Worm (Caenorhabditis elegans) whole organism, L4 larva: ENCODE results near the gene T06C12.11.
A peak's percentile ranks its signal among the peaks of the same experiment; 100 is the strongest.
"Not testable (repeated sequence)": the region's sequence is repeated elsewhere in the genome, so short reads cannot be mapped to it uniquely, and the experiment has no call there.

Experiments used
- D1046.2 ChIP-seq: fragments of 200-800 bp; sonication (Bioruptor generic); IDR thresholded peaks from 2 replicates; pipeline ENCODE4 v1.3.6; 2022; ENCODE audit warnings: missing genetic modification characterization, missing compliant biosample characterization
- F26F4.8 ChIP-seq: fragments of 200-800 bp; sonication (Bioruptor generic); conservative IDR thresholded peaks from 2 replicates; pipeline ENCODE4 v1.3.6; 2022; ENCODE audit warnings: missing genetic modification characterization, missing compliant biosample characterization
- F37D6.2 ChIP-seq: sonication (generic microtip); optimal IDR thresholded peaks from 2 replicates; lab custom pipeline; 2016; ENCODE audit warnings: mild to moderate bottlenecking, missing genetic modification characterization, missing compliant biosample characterization
- F44E2.7 ChIP-seq: fragments of 200-800 bp; sonication (Bioruptor generic); IDR thresholded peaks from 2 replicates; pipeline ENCODE4 v2.1.2; 2022; ENCODE audit warnings: missing genetic modification characterization, missing compliant biosample characterization
- F49E8.2 ChIP-seq: sonication (generic microtip); optimal IDR thresholded peaks from 2 replicates; lab custom pipeline; 2016; ENCODE audit warnings: missing compliant biosample characterization, mild to moderate bottlenecking, missing genetic modification characterization, borderline replicate concordance
- R02D3.7 ChIP-seq: fragments of 150-350 bp; sonication (generic microtip); optimal IDR thresholded peaks from 3 replicates; lab custom pipeline; 2014; ENCODE audit warnings: missing biosample characterization, missing genetic modification characterization
- T20F7.1 ChIP-seq: fragments of 200-800 bp; sonication (Bioruptor generic); optimal IDR thresholded peaks from 2 replicates; lab custom pipeline; 2018; ENCODE audit warnings: mild to moderate bottlenecking, missing genetic modification characterization, missing compliant biosample characterization
- T26A8.4 ChIP-seq: fragments of 200-800 bp; sonication (Bioruptor generic); IDR thresholded peaks from 2 replicates; pipeline ENCODE4 v1.3.6; 2022; ENCODE audit warnings: missing genetic modification characterization, missing compliant biosample characterization
- Y75B8A.6 ChIP-seq: fragments of 200-800 bp; sonication (Bioruptor generic); IDR thresholded peaks from 2 replicates; pipeline ENCODE4 v1.3.6; 2022; ENCODE audit warnings: missing genetic modification reagents, missing genetic modification characterization, missing compliant biosample characterization
- ZK337.2 ChIP-seq: fragments of 200-800 bp; sonication (Bioruptor generic); IDR thresholded peaks from 2 replicates; pipeline ENCODE4 v1.3.6; 2022; ENCODE audit warnings: missing genetic modification reagents, missing genetic modification characterization, missing compliant biosample characterization
- ZK546.5 ChIP-seq, 2 experiments: sonication (generic microtip); optimal IDR thresholded peaks; 2 replicates each; lab custom pipeline; 2017; ENCODE audit warnings: missing biosample characterization in 2 of 2, missing genetic modification characterization in 2 of 2
- aly-2 ChIP-seq: sonication (generic microtip); optimal IDR thresholded peaks from 2 replicates; lab custom pipeline; 2018; ENCODE audit warnings: missing biosample characterization, missing genetic modification characterization
- ceh-44 ChIP-seq: fragments of 200-800 bp; sonication (Bioruptor generic); IDR thresholded peaks from 2 replicates; pipeline ENCODE4 v1.3.6; 2022; ENCODE audit warnings: missing genetic modification reagents, missing genetic modification characterization, missing compliant biosample characterization
- ctbp-1 ChIP-seq: fragments of 200-800 bp; sonication (Bioruptor generic); IDR thresholded peaks from 2 replicates; pipeline ENCODE4 v1.3.6; 2022; ENCODE audit warnings: missing genetic modification reagents, missing genetic modification characterization, missing compliant biosample characterization
- daf-16 ChIP-seq, 3 experiments: sonication (generic microtip); optimal IDR thresholded peaks; 2 replicates each; lab custom pipeline; 2016 to 2017; ENCODE audit warnings: missing genetic modification characterization in 3 of 3, missing genetic modification reagents in 3 of 3, mild to moderate bottlenecking in 2 of 3, missing compliant biosample characterization in 2 of 3, missing biosample characterization in 1 of 3, moderate library complexity in 1 of 3
- daf-19 ChIP-seq: fragments of 200-800 bp; sonication (Bioruptor generic); conservative IDR thresholded peaks from 2 replicates; pipeline ENCODE4 v1.3.6; 2022; ENCODE audit warnings: missing genetic modification characterization, missing compliant biosample characterization
- dpl-1 ChIP-seq: fragments of 150-350 bp; optimal IDR thresholded peaks from 2 replicates; lab custom pipeline; 2014; ENCODE audit warnings: missing biosample characterization, missing genetic modification reagents, missing genetic modification characterization
- dve-1 ChIP-seq: sonication (generic microtip); optimal IDR thresholded peaks from 2 replicates; lab custom pipeline; 2017; ENCODE audit warnings: antibody characterized with exemption, mild to moderate bottlenecking, missing genetic modification characterization, missing compliant biosample characterization; ENCODE audit not compliant: insufficient read depth
- egl-43 ChIP-seq: fragments of 200-800 bp; sonication (Bioruptor generic); IDR thresholded peaks from 2 replicates; pipeline ENCODE4 v1.3.6; 2022; ENCODE audit warnings: missing genetic modification reagents, missing genetic modification characterization, missing compliant biosample characterization
- fkh-10 ChIP-seq: fragments of 150-350 bp; optimal IDR thresholded peaks from 2 replicates; lab custom pipeline; 2014; ENCODE audit warnings: missing biosample characterization, missing genetic modification reagents, missing genetic modification characterization
- gei-8 ChIP-seq: fragments of 200-800 bp; sonication (Bioruptor generic); optimal IDR thresholded peaks from 2 replicates; lab custom pipeline; 2018; ENCODE audit warnings: mild to moderate bottlenecking, missing genetic modification characterization, missing compliant biosample characterization
- hif-1 ChIP-seq, 2 experiments: sonication (generic microtip); optimal IDR thresholded peaks; 2 replicates each; lab custom pipeline; 2016 to 2017; ENCODE audit warnings: missing compliant biosample characterization in 2 of 2, missing genetic modification characterization in 2 of 2, missing genetic modification reagents in 2 of 2, missing genotype in 2 of 2, mild to moderate bottlenecking in 1 of 2
- hlh-30 ChIP-seq: sonication (generic microtip); optimal IDR thresholded peaks from 2 replicates; lab custom pipeline; 2017; ENCODE audit warnings: antibody characterized with exemption, mild to moderate bottlenecking, missing genetic modification characterization, missing compliant biosample characterization; ENCODE audit not compliant: insufficient read depth
- jun-1 ChIP-seq: fragments of 150-350 bp; optimal IDR thresholded peaks from 2 replicates; lab custom pipeline; 2014; ENCODE audit warnings: missing biosample characterization, missing genetic modification reagents, missing genetic modification characterization
- lin-1 ChIP-seq: fragments of 200-800 bp; sonication (Bioruptor generic); IDR thresholded peaks from 2 replicates; pipeline ENCODE4 v1.3.6; 2022; ENCODE audit warnings: missing genetic modification reagents, missing genetic modification characterization, missing compliant biosample characterization
- lin-38 ChIP-seq: fragments of 200-800 bp; sonication (Bioruptor generic); IDR thresholded peaks from 2 replicates; pipeline ENCODE4 v1.3.6; 2022; ENCODE audit warnings: missing genetic modification reagents, missing genetic modification characterization, missing compliant biosample characterization
- lir-3 ChIP-seq: sonication (generic microtip); optimal IDR thresholded peaks from 2 replicates; lab custom pipeline; 2016; ENCODE audit warnings: mild to moderate bottlenecking, missing genetic modification characterization, missing compliant biosample characterization
- lsy-2 ChIP-seq, 2 experiments: fragments of 150-350 bp in 1 of 2; sonication (generic microtip) in 1 of 2; optimal IDR thresholded peaks; 2 replicates each; lab custom pipeline; 2014 to 2017; ENCODE audit warnings: missing biosample characterization in 2 of 2, missing genetic modification characterization in 2 of 2
- mep-1 ChIP-seq: fragments of 150-350 bp; sonication (generic microtip); optimal IDR thresholded peaks from 3 replicates; lab custom pipeline; 2014; ENCODE audit warnings: missing biosample characterization, missing genetic modification characterization
- nhr-10 ChIP-seq: fragments of 150-350 bp; optimal IDR thresholded peaks from 2 replicates; lab custom pipeline; 2014; ENCODE audit warnings: missing biosample characterization, missing genetic modification characterization
- nhr-102 ChIP-seq: sonication (generic microtip); optimal IDR thresholded peaks from 2 replicates; lab custom pipeline; 2016; ENCODE audit warnings: mild to moderate bottlenecking, missing genetic modification characterization, moderate library complexity, missing compliant biosample characterization
- nhr-111 ChIP-seq: fragments of 200-800 bp; sonication (Bioruptor generic); optimal IDR thresholded peaks from 2 replicates; lab custom pipeline; 2018; ENCODE audit warnings: mild to moderate bottlenecking, missing genetic modification characterization, missing compliant biosample characterization
- nhr-28 ChIP-seq: fragments of 150-350 bp; optimal IDR thresholded peaks from 2 replicates; lab custom pipeline; 2014; ENCODE audit warnings: missing biosample characterization, missing genetic modification characterization
- nhr-76 ChIP-seq: fragments of 150-350 bp; optimal IDR thresholded peaks from 2 replicates; lab custom pipeline; 2014; ENCODE audit warnings: missing biosample characterization, missing genetic modification characterization
- nhr-77 ChIP-seq: fragments of 150-350 bp; optimal IDR thresholded peaks from 2 replicates; lab custom pipeline; 2014; ENCODE audit warnings: missing biosample characterization, missing genetic modification characterization
- php-3 ChIP-seq: fragments of 200-800 bp; sonication (Bioruptor generic); IDR thresholded peaks from 2 replicates; pipeline ENCODE4 v1.3.6; 2022; ENCODE audit warnings: missing genetic modification reagents, missing genetic modification characterization, missing compliant biosample characterization
- spr-3 ChIP-seq: fragments of 200-800 bp; sonication (Bioruptor generic); optimal IDR thresholded peaks from 2 replicates; lab custom pipeline; 2018; ENCODE audit warnings: mild to moderate bottlenecking, missing genetic modification characterization, missing compliant biosample characterization
- tra-1 ChIP-seq: fragments of 200-800 bp; sonication (Bioruptor generic); IDR thresholded peaks from 2 replicates; pipeline ENCODE4 v1.3.6; 2022; ENCODE audit warnings: missing genetic modification reagents, missing genetic modification characterization, missing compliant biosample characterization
- unc-130 ChIP-seq: sonication (generic microtip); optimal IDR thresholded peaks from 2 replicates; lab custom pipeline; 2016; ENCODE audit warnings: missing genetic modification reagents, missing genetic modification characterization, missing compliant biosample characterization
- zfp-2 ChIP-seq: sonication (generic microtip); optimal IDR thresholded peaks from 2 replicates; lab custom pipeline; 2016; ENCODE audit warnings: mild to moderate bottlenecking, missing genetic modification characterization, missing compliant biosample characterization
- zfp-3 ChIP-seq: fragments of 200-800 bp; sonication (Bioruptor generic); conservative IDR thresholded peaks from 2 replicates; pipeline ENCODE4 v1.3.6; 2022; ENCODE audit warnings: missing genetic modification reagents, missing genetic modification characterization, missing compliant biosample characterization
- zip-11 ChIP-seq: fragments of 200-800 bp; sonication (Bioruptor generic); IDR thresholded peaks from 2 replicates; pipeline ENCODE4 v1.3.6; 2022; ENCODE audit warnings: missing genetic modification characterization, missing compliant biosample characterization

Gene T06C12.11

ce11 chrV:15924307-15924706 is 31.5 kb downstream of the T06C12.11 start, which contains the start of gene nhr-108:
nhr-108 (minus strand) TSS chrV:15924472.
- TF ChIP-seq nhr-28 (tag; lab: Kevin White, UChicago) (peak; percentile 87), nhr-77 (tag; lab: Kevin White, UChicago) (peak; percentile 68), daf-16 (GFP tag; optimal IDR thresholded peaks at IDR 0.05; lab: Kevin White, UChicago) (no peak), daf-16 (tag; optimal IDR thresholded peaks at IDR 0.05; lab: Kevin White, UChicago) (peak; percentile 39), php-3 (no peak)

DNA sequence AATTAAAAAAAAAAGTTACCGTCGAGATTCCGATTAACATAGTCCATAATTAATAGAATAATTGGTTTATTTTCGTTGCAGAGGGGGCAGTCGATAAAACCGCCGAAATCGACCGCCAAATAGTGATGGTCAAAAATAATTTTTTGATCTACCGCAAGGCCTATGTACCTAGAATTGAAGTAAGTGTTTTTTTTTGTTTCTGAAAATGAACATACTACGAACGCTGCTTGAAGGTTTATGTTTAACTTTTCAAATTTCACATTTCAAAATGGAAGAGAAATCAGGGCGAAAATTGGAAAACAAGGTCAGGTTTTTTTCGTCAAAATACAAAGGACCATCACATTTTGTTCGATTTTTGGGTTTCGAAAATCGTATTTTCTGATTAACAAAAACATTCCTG is 35.5 kb downstream of the T06C12.11 start, which contains the start of gene pzf-1:
pzf-1 (minus strand) TSS at position 101 of the 400 bp plus-strand sequence.
- TF ChIP-seq F49E8.2 (tag; lab: Kevin White, UChicago) (no peak), lsy-2 (tag; optimal IDR thresholded peaks at IDR 0.05; lab: Kevin White, UChicago) (no peak), spr-3 (GFP tag; lab: Kevin White, UChicago) (no peak), lin-1 (GFP tag; lab: Robert Waterston, UW) (no peak), T26A8.4 (GFP tag; lab: Robert Waterston, UW) (no peak), zip-11 (GFP tag; lab: Robert Waterston, UW) (no peak), dve-1 (tag; lab: Kevin White, UChicago) (no peak), egl-43 (GFP tag; lab: Robert Waterston, UW) (no peak), daf-19 (GFP tag; lab: Robert Waterston, UW) (no peak), T20F7.1 (GFP tag; lab: Kevin White, UChicago) (no peak), php-3 (no peak), lir-3 (tag; lab: Kevin White, UChicago) (no peak), F26F4.8 (GFP tag; lab: Robert Waterston, UW) (no peak), lin-38 (GFP tag; lab: Robert Waterston, UW) (no peak), hlh-30 (tag; lab: Kevin White, UChicago) (no peak), jun-1 (no peak), nhr-76 (tag; lab: Kevin White, UChicago) (no peak), ceh-44 (GFP tag; lab: Robert Waterston, UW) (no peak), dpl-1 (GFP tag; lab: Kevin White, UChicago) (no peak), D1046.2 (no peak)

DNA sequence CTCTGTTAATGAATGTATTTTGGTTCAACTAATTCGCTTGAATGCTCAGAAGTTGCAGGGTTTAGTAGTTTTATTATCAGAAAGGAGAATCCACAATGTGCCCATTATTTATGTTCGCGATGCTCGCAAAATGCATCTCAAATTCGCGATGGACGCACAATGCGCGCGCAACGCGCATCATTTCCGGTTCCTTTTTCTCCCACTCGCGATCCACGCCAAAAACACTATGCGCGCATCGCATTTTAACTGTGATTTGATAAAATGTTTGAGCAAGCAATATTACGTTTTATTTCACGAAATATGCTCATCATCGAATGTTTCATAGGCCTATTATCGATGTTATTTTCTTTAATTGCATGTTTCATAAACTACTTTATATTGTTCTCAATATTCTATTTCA is 37.1 kb downstream of the T06C12.11 start, which contains the start of gene srbc-77:
srbc-77 (plus strand) TSS at position 301 of the 400 bp plus-strand sequence.
- not testable (repeated sequence) for TF ChIP-seq ctbp-1; T26A8.4 (GFP tag; lab: Robert Waterston, UW); ceh-44 (GFP tag; lab: Robert Waterston, UW)

- TF ChIP-seq F37D6.2 (tag; lab: Kevin White, UChicago): no peak
- no peak for TF ChIP-seq mep-1 (tag; lab: Kevin White, UChicago)
- TF ChIP-seq ZK546.5 (tag; optimal IDR thresholded peaks at IDR 0.05; lab: Kevin White, UChicago): no peak
- TF ChIP-seq R02D3.7 (tag; lab: Kevin White, UChicago): no peak
- no peak for TF ChIP-seq zfp-3 (GFP tag; lab: Robert Waterston, UW)
- no peak for TF ChIP-seq unc-130
- no peak for TF ChIP-seq tra-1 (GFP tag; lab: Robert Waterston, UW)
- no peak for TF ChIP-seq ZK337.2 (GFP tag; lab: Robert Waterston, UW)
- no peak for TF ChIP-seq zfp-2 (tag; lab: Kevin White, UChicago)
- no peak for TF ChIP-seq nhr-111 (GFP tag; lab: Kevin White, UChicago)
- TF ChIP-seq aly-2 (tag; lab: Kevin White, UChicago): no peak
- TF ChIP-seq Y75B8A.6 (GFP tag; lab: Robert Waterston, UW): no peak
- no peak for TF ChIP-seq hif-1 (tag; optimal IDR thresholded peaks at IDR 0.05; lab: Kevin White, UChicago)
- no peak for TF ChIP-seq nhr-10 (tag; lab: Kevin White, UChicago)
- no peak for TF ChIP-seq gei-8 (GFP tag; lab: Kevin White, UChicago)
- no peak for TF ChIP-seq nhr-102 (tag; lab: Kevin White, UChicago)
- no peak for TF ChIP-seq lir-3 (tag; lab: Kevin White, UChicago)
- TF ChIP-seq fkh-10 (GFP tag; lab: Kevin White, UChicago): no peak
- no peak for TF ChIP-seq F44E2.7
Measured at ce11 chrV:15932390-15932789, 39.6 kb downstream of the T06C12.11 start, which contains the start of gene srw-26. srw-26 (minus strand) TSS chrV:15932490.
